Worm (Caenorhabditis elegans) whole organism, young adult: Measurements from ENCODE around the gene C45G9.6.
A peak's percentile ranks its signal among the peaks of the same experiment; 100 is the strongest.

Source experiments
- F23B12.7 ChIP-seq: sonication (generic microtip); optimal IDR thresholded peaks from 2 replicates; lab custom pipeline; 2017; ENCODE audit warnings: missing genetic modification characterization, mild to moderate bottlenecking, missing compliant biosample characterization, antibody characterized with exemption, moderate library complexity; ENCODE audit not compliant: insufficient read depth
- F33H1.4 ChIP-seq: fragments of 200-800 bp; sonication (Bioruptor generic); IDR thresholded peaks from 2 replicates; pipeline ENCODE4 v1.3.6; 2022; ENCODE audit warnings: missing genetic modification reagents, missing genetic modification characterization, missing compliant biosample characterization
- K11D2.4 ChIP-seq: fragments of 200-800 bp; sonication (Bioruptor generic); IDR thresholded peaks from 2 replicates; pipeline ENCODE4 v1.3.6; 2022; ENCODE audit warnings: missing genetic modification reagents, missing genetic modification characterization, missing compliant biosample characterization
- K12H6.12 ChIP-seq: fragments of 200-800 bp; sonication (Bioruptor generic); optimal IDR thresholded peaks from 2 replicates; lab custom pipeline; 2018; ENCODE audit warnings: mild to moderate bottlenecking, missing genetic modification characterization, missing compliant biosample characterization
- Y56A3A.18 ChIP-seq: fragments of 200-800 bp; sonication (Bioruptor generic); IDR thresholded peaks from 2 replicates; pipeline ENCODE4 v1.3.6; 2022; ENCODE audit warnings: missing genetic modification reagents, missing genetic modification characterization, missing compliant biosample characterization
- efl-1 ChIP-seq: fragments of 150-350 bp; optimal IDR thresholded peaks from 2 replicates; lab custom pipeline; 2014; ENCODE audit warnings: missing biosample characterization, missing genetic modification reagents, missing genetic modification characterization
- egl-44 ChIP-seq: fragments of 200-800 bp; sonication (Bioruptor generic); IDR thresholded peaks from 2 replicates; pipeline ENCODE4 v1.3.6; 2022; ENCODE audit warnings: missing genetic modification reagents, missing genetic modification characterization, missing compliant biosample characterization
- lag-1 ChIP-seq: fragments of 200-800 bp; sonication (Bioruptor generic); IDR thresholded peaks from 2 replicates; pipeline ENCODE4 v1.3.6; 2022; ENCODE audit warnings: missing genetic modification reagents, missing genetic modification characterization, missing compliant biosample characterization
- lin-26 ChIP-seq: fragments of 200-800 bp; sonication (Bioruptor generic); IDR thresholded peaks from 2 replicates; pipeline ENCODE4 v1.3.6; 2022; ENCODE audit warnings: missing genetic modification reagents, missing genetic modification characterization, missing compliant biosample characterization
- lin-35 ChIP-seq, 3 experiments: fragments of 150-350 bp in 2 of 3; sonication (generic microtip) in 1 of 3; optimal IDR thresholded peaks; 2 replicates each; lab custom pipeline; 2014 to 2018; ENCODE audit warnings: missing biosample characterization in 3 of 3, missing genetic modification characterization in 3 of 3, missing genetic modification reagents in 3 of 3
- madf-3 ChIP-seq: fragments of 200-800 bp; sonication (Bioruptor generic); IDR thresholded peaks from 2 replicates; pipeline ENCODE4 v1.3.6; 2022; ENCODE audit warnings: missing genetic modification reagents, missing genetic modification characterization, missing compliant biosample characterization
- sea-2 ChIP-seq: fragments of 200-800 bp; sonication (Bioruptor generic); IDR thresholded peaks from 2 replicates; pipeline ENCODE4 v1.3.6; 2022; ENCODE audit warnings: missing genetic modification characterization, missing compliant biosample characterization
- snpc-1.1 ChIP-seq: sonication (generic microtip); optimal IDR thresholded peaks from 2 replicates; lab custom pipeline; 2017; ENCODE audit warnings: missing genetic modification characterization, mild to moderate bottlenecking, missing compliant biosample characterization, antibody characterized with exemption, moderate library complexity, missing genotype, missing genetic modification reagents; ENCODE audit not compliant: insufficient read depth
- snpc-4 ChIP-seq, 5 experiments: fragments of 150-350 bp in 1 of 5; sonication (generic microtip) in 4 of 5; optimal IDR thresholded peaks; 2 replicates each; lab custom pipeline; 2014 to 2018; ENCODE audit warnings: missing genetic modification characterization in 5 of 5, missing biosample characterization in 3 of 5, antibody characterized with exemption in 2 of 5, mild to moderate bottlenecking in 2 of 5, missing compliant biosample characterization in 2 of 5, missing genotype in 2 of 5, moderate library complexity in 2 of 5, missing genetic modification reagents in 1 of 5

- TF ChIP-seq sea-2 (GFP tag; lab: Robert Waterston, UW) (no peak), egl-44 (no peak), madf-3 (GFP tag; lab: Robert Waterston, UW) (no peak), lin-35 (GFP tag; optimal IDR thresholded peaks at IDR 0.05; lab: Kevin White, UChicago) (no peak), F33H1.4 (GFP tag; lab: Robert Waterston, UW) (no peak), lin-26 (GFP tag; lab: Robert Waterston, UW) (no peak), lag-1 (GFP tag; lab: Robert Waterston, UW) (no peak), efl-1 (GFP tag; lab: Kevin White, UChicago) (peak; percentile 52), K12H6.12 (tag; lab: Kevin White, UChicago) (no peak), F23B12.7 (tag; lab: Kevin White, UChicago) (no peak), snpc-4 (GFP tag; optimal IDR thresholded peaks at IDR 0.05; lab: Kevin White, UChicago) (no peak), snpc-4 (tag; optimal IDR thresholded peaks at IDR 0.05; lab: Kevin White, UChicago) (no peak), Y56A3A.18 (GFP tag; lab: Robert Waterston, UW) (no peak), K11D2.4 (GFP tag; lab: Robert Waterston, UW) (no peak), snpc-1.1 (tag; lab: Kevin White, UChicago) (no peak)
Observed at ce11 chrIII:5076569-5076968, 40.3 kb downstream of the C45G9.6 start.
